Fruit fly (Drosophila melanogaster): ENCODE results near the gene CG14402.

dm6 chr2L:20806619-20807018 lies 42.5 kb upstream of the CG14402 start:
- no peak for TF ChIP-seq h (optimal IDR thresholded peaks at IDR 0.05)
- TF ChIP-seq Myc (optimal IDR thresholded peaks at IDR 0.05), result no peak
